Fruit fly (Drosophila melanogaster) whole organism, prepupa: ENCODE measurements around the gene CG11698.
A peak's percentile ranks its signal among the peaks of the same experiment; 100 is the strongest.

Experiments
- Blimp-1 ChIP-seq: fragments of 200-800 bp; sonication (Bioruptor generic); optimal IDR thresholded peaks from 3 replicates; lab custom pipeline; 2017; ENCODE audit warnings: missing biosample characterization, missing genetic modification characterization, mild to moderate bottlenecking, moderate library complexity, missing genetic modification reagents
- CG10669 ChIP-seq: fragments of 200-800 bp; sonication (Bioruptor generic); optimal IDR thresholded peaks from 3 replicates; lab custom pipeline; 2018; ENCODE audit warnings: missing biosample characterization, mild to moderate bottlenecking, missing genetic modification characterization, moderate library complexity
- CG11294 ChIP-seq: fragments of 200-800 bp; sonication (Bioruptor generic); IDR thresholded peaks from 2 replicates; pipeline ENCODE4 v1.3.6; 2022; ENCODE audit warnings: missing biosample characterization, missing genetic modification characterization
- CG11762 ChIP-seq: fragments of 200-800 bp; sonication (Bioruptor generic); optimal IDR thresholded peaks from 3 replicates; lab custom pipeline; 2016; ENCODE audit warnings: missing biosample characterization, missing genetic modification characterization; ENCODE audit not compliant: insufficient read depth
- CG11902 ChIP-seq: fragments of 200-800 bp; sonication (Bioruptor generic); optimal IDR thresholded peaks from 3 replicates; lab custom pipeline; 2016; ENCODE audit warnings: missing biosample characterization, missing genetic modification characterization
- CG15336 ChIP-seq: fragments of 200-800 bp; sonication (Bioruptor generic); IDR thresholded peaks from 2 replicates; pipeline ENCODE4 v1.3.6; 2022; ENCODE audit warnings: missing biosample characterization, missing genetic modification characterization
- CG16779 ChIP-seq: fragments of 200-800 bp; sonication (Bioruptor generic); optimal IDR thresholded peaks from 3 replicates; lab custom pipeline; 2017; ENCODE audit warnings: missing biosample characterization, mild to moderate bottlenecking, missing genetic modification characterization
- CG3032 ChIP-seq: fragments of 200-800 bp; optimal IDR thresholded peaks from 2 replicates; lab custom pipeline; 2019; ENCODE audit warnings: missing biosample characterization, mild to moderate bottlenecking, missing genetic modification characterization, moderate library complexity
- CG32006 ChIP-seq: fragments of 200-800 bp; sonication (Bioruptor generic); optimal IDR thresholded peaks from 3 replicates; lab custom pipeline; 2017; ENCODE audit warnings: missing biosample characterization, mild to moderate bottlenecking, missing genetic modification characterization
- CG34406 ChIP-seq: fragments of 200-800 bp; sonication (Bioruptor generic); optimal IDR thresholded peaks from 3 replicates; lab custom pipeline; 2016; ENCODE audit warnings: missing biosample characterization, missing genetic modification characterization
- CG3919 ChIP-seq: fragments of 200-800 bp; sonication (Bioruptor generic); optimal IDR thresholded peaks from 3 replicates; lab custom pipeline; 2016; ENCODE audit warnings: missing biosample characterization, missing genetic modification characterization
- CG6276 ChIP-seq: fragments of 200-800 bp; sonication (Bioruptor generic); optimal IDR thresholded peaks from 2 replicates; lab custom pipeline; 2017; ENCODE audit warnings: missing biosample characterization, mild to moderate bottlenecking, missing genetic modification characterization
- CG6792 ChIP-seq: fragments of 200-800 bp; sonication (Bioruptor generic); optimal IDR thresholded peaks from 3 replicates; lab custom pipeline; 2016; ENCODE audit warnings: missing biosample characterization, missing genetic modification characterization
- CG6808 ChIP-seq: fragments of 200-800 bp; sonication (Bioruptor generic); optimal IDR thresholded peaks from 3 replicates; lab custom pipeline; 2017; ENCODE audit warnings: missing biosample characterization, missing genetic modification characterization, mild to moderate bottlenecking, moderate library complexity, missing genetic modification reagents
- CG6854 ChIP-seq: fragments of 200-800 bp; sonication (Bioruptor generic); optimal IDR thresholded peaks from 2 replicates; lab custom pipeline; 2017; ENCODE audit warnings: missing biosample characterization, mild to moderate bottlenecking, missing genetic modification characterization
- CG8632 ChIP-seq: fragments of 200-800 bp; sonication (Bioruptor generic); optimal IDR thresholded peaks from 3 replicates; lab custom pipeline; 2016; ENCODE audit warnings: missing biosample characterization, missing genetic modification characterization
- CG9139 ChIP-seq: fragments of 200-800 bp; sonication (Bioruptor generic); optimal IDR thresholded peaks from 3 replicates; lab custom pipeline; 2017; ENCODE audit warnings: missing biosample characterization, mild to moderate bottlenecking, missing genetic modification characterization
- Eip78C ChIP-seq: fragments of 200-800 bp; sonication (Bioruptor generic); peaks from one replicate; lab custom pipeline; 2016; ENCODE audit warnings: missing biosample characterization, missing genetic modification characterization
- Ets21C ChIP-seq: fragments of 200-800 bp; sonication (Bioruptor generic); optimal IDR thresholded peaks from 3 replicates; lab custom pipeline; 2016; ENCODE audit warnings: missing biosample characterization, missing genetic modification characterization
- Gug ChIP-seq: fragments of 200-800 bp; sonication (Bioruptor generic); IDR thresholded peaks from 2 replicates; pipeline ENCODE4 v1.3.6; 2022; ENCODE audit warnings: missing biosample characterization, missing genetic modification characterization
- Hr4 ChIP-seq: fragments of 200-800 bp; sonication (Bioruptor generic); optimal IDR thresholded peaks from 3 replicates; lab custom pipeline; 2016; ENCODE audit warnings: missing biosample characterization, missing genetic modification characterization
- Met ChIP-seq: fragments of 200-800 bp; sonication (Bioruptor generic); optimal IDR thresholded peaks from 3 replicates; lab custom pipeline; 2016; ENCODE audit warnings: missing biosample characterization, missing genetic modification characterization
- OdsH ChIP-seq: fragments of 200-800 bp; sonication (Bioruptor generic); optimal IDR thresholded peaks from 3 replicates; lab custom pipeline; 2016; ENCODE audit warnings: missing biosample characterization, missing genetic modification characterization
- Smox ChIP-seq: fragments of 200-800 bp; sonication (Bioruptor generic); optimal IDR thresholded peaks from 3 replicates; lab custom pipeline; 2016; ENCODE audit warnings: missing biosample characterization, missing genetic modification characterization
- Sox15 ChIP-seq: fragments of 200-800 bp; sonication (Bioruptor generic); optimal IDR thresholded peaks from 3 replicates; lab custom pipeline; 2016; ENCODE audit warnings: missing biosample characterization, missing genetic modification characterization
- achi ChIP-seq: fragments of 200-800 bp; sonication (Bioruptor generic); optimal IDR thresholded peaks from 3 replicates; lab custom pipeline; 2016; ENCODE audit warnings: missing biosample characterization, missing genetic modification characterization
- acj6 ChIP-seq: fragments of 200-800 bp; sonication (Bioruptor generic); optimal IDR thresholded peaks from 3 replicates; lab custom pipeline; 2016; ENCODE audit warnings: missing biosample characterization, missing genetic modification characterization
- eg ChIP-seq: fragments of 200-800 bp; sonication (Bioruptor generic); IDR thresholded peaks from 3 replicates; pipeline ENCODE4 v1.3.6; 2022; ENCODE audit warnings: missing biosample characterization, missing genetic modification characterization
- esn ChIP-seq: fragments of 200-800 bp; sonication (Bioruptor generic); optimal IDR thresholded peaks from 2 replicates; lab custom pipeline; 2016; ENCODE audit warnings: missing biosample characterization, mild to moderate bottlenecking, missing genetic modification characterization, moderate library complexity
- fd59A ChIP-seq: fragments of 200-800 bp; sonication (Bioruptor generic); optimal IDR thresholded peaks from 2 replicates; lab custom pipeline; 2017; ENCODE audit warnings: missing biosample characterization, mild to moderate bottlenecking, missing genetic modification characterization, missing genetic modification reagents
- fd85E ChIP-seq: fragments of 200-800 bp; sonication (Bioruptor generic); optimal IDR thresholded peaks from 3 replicates; lab custom pipeline; 2016; ENCODE audit warnings: missing biosample characterization, missing genetic modification characterization
- fkh ChIP-seq: fragments of 200-800 bp; sonication (Bioruptor generic); optimal IDR thresholded peaks from 3 replicates; lab custom pipeline; 2017; ENCODE audit warnings: missing biosample characterization, mild to moderate bottlenecking, missing genetic modification characterization, moderate library complexity
- pdm3 ChIP-seq: fragments of 200-800 bp; sonication (Bioruptor generic); optimal IDR thresholded peaks from 3 replicates; lab custom pipeline; 2016; ENCODE audit warnings: missing biosample characterization, missing genetic modification characterization
- salr ChIP-seq, 2 experiments: fragments of 200-800 bp; sonication (Bioruptor generic); optimal IDR thresholded peaks; 3 replicates each; lab custom pipeline; 2016 to 2018; ENCODE audit warnings: missing biosample characterization in 2 of 2, missing genetic modification characterization in 2 of 2, mild to moderate bottlenecking in 1 of 2
- spab ChIP-seq: fragments of 200-800 bp; sonication (Bioruptor generic); optimal IDR thresholded peaks from 2 replicates; lab custom pipeline; 2017; ENCODE audit warnings: missing biosample characterization, mild to moderate bottlenecking, missing genetic modification characterization, missing genetic modification reagents
- ss ChIP-seq, 2 experiments: fragments of 200-800 bp; sonication (Bioruptor generic); optimal IDR thresholded peaks; 2 replicates in 1 of 2; 3 replicates in 1 of 2; lab custom pipeline; 2017 to 2018; ENCODE audit warnings: mild to moderate bottlenecking in 2 of 2, missing biosample characterization in 2 of 2, missing genetic modification characterization in 2 of 2, moderate library complexity in 1 of 2
- svp ChIP-seq: fragments of 200-800 bp; sonication (Bioruptor generic); peaks from one replicate; lab custom pipeline; 2016; ENCODE audit warnings: missing biosample characterization, missing genetic modification characterization
- vri ChIP-seq: fragments of 200-800 bp; sonication (Bioruptor generic); optimal IDR thresholded peaks from 3 replicates; lab custom pipeline; 2016; ENCODE audit warnings: missing biosample characterization, mild to moderate bottlenecking, missing genetic modification characterization

The CG11698 gene

dm6 chr3R:8333768-8334470 is 21.9 kb downstream of the CG11698 start, which contains the start of gene Poxm (continued):
- TF ChIP-seq CG11902 (peak; percentile 99), CG6854 (peak; percentile 85), spab (peak; percentile 95), Sox15 (GFP tag; lab: Kevin White, UChicago) (peak; percentile 95), CG6808 (GFP tag; lab: Kevin White, UChicago) (peak; percentile 97), CG32006 (GFP tag; lab: Kevin White, UChicago) (peak; percentile 99), achi (GFP tag; lab: Kevin White, UChicago) (peak; percentile 96), CG3919 (peak; percentile 98), Gug (peak; percentile 92), salr (GFP tag; optimal IDR thresholded peaks at IDR 0.05; lab: Kevin White, UChicago) (peak; percentile 72 to 98), CG34406 (GFP tag; lab: Kevin White, UChicago) (peak; percentile 93), Eip78C (GFP tag; lab: Kevin White, UChicago) (peak; percentile 99), CG3032 (peak; percentile 98), Met (peak; percentile 91), vri (GFP tag; lab: Kevin White, UChicago) (peak; percentile 64), CG8632 (GFP tag; lab: Kevin White, UChicago) (peak; percentile 94), CG10669 (GFP tag; lab: Kevin White, UChicago) (peak; percentile 95), pdm3 (GFP tag; lab: Kevin White, UChicago) (peak; percentile 96), esn (GFP tag; lab: Kevin White, UChicago) (peak; percentile 94), Smox (GFP tag; lab: Kevin White, UChicago) (peak; percentile 90), svp (GFP tag; lab: Kevin White, UChicago) (peak; percentile 96), fd59A (peak; percentile 96), CG6792 (GFP tag; lab: Kevin White, UChicago) (peak; percentile 96), fd85E (GFP tag; lab: Kevin White, UChicago) (peak; percentile 60), fkh (GFP tag; lab: Kevin White, UChicago) (peak; percentile 78), CG11762 (GFP tag; lab: Kevin White, UChicago) (peak; percentile 94), Blimp-1 (peak; percentile 89), ss (GFP tag; optimal IDR thresholded peaks at IDR 0.05; lab: Kevin White, UChicago) (peak; percentile 93 to 97), Hr4 (GFP tag; lab: Kevin White, UChicago) (peak; percentile 97), eg (GFP tag; lab: Robert Waterston, UW) (peak; percentile 91), CG16779 (tag; lab: Kevin White, UChicago) (peak; percentile 91), acj6 (GFP tag; lab: Kevin White, UChicago) (peak; percentile 97), Ets21C (GFP tag; lab: Kevin White, UChicago) (peak; percentile 82), CG15336 (GFP tag; lab: Robert Waterston, UW) (peak; percentile 94), CG9139 (GFP tag; lab: Kevin White, UChicago) (peak; percentile 89)
- TF ChIP-seq, all 60 proteins: peak for 59

- no peak for TF ChIP-seq CG6276 (GFP tag; lab: Kevin White, UChicago)
- TF ChIP-seq CG8632 (GFP tag; lab: Kevin White, UChicago) = no peak
- no peak for TF ChIP-seq CG11294 (GFP tag; lab: Robert Waterston, UW)
- no peak for TF ChIP-seq CG34406 (GFP tag; lab: Kevin White, UChicago)
- no peak for TF ChIP-seq OdsH
- TF ChIP-seq pdm3 (GFP tag; lab: Kevin White, UChicago) = no peak
- TF ChIP-seq CG3032 = no peak
- TF ChIP-seq, all 60 proteins: peak for 0
Observed at dm6 chr3R:8334471-8334783, 22.4 kb downstream of the CG11698 start.
